Worm (Caenorhabditis elegans) whole organism, late embryonic: ENCODE results near the gene atgl-1.

ENCODE experiments used
- C08G9.2 ChIP-seq: sonication (generic microtip); optimal IDR thresholded peaks from 2 replicates; lab custom pipeline; 2016; ENCODE audit warnings: mild to moderate bottlenecking, missing genetic modification characterization, moderate library complexity, missing compliant biosample characterization
- F13H6.1 ChIP-seq: sonication (generic microtip); optimal IDR thresholded peaks from 2 replicates; lab custom pipeline; 2016; ENCODE audit warnings: missing genetic modification characterization, missing compliant biosample characterization
- K02D7.2 ChIP-seq: sonication (generic microtip); optimal IDR thresholded peaks from 2 replicates; lab custom pipeline; 2017; ENCODE audit warnings: mild to moderate bottlenecking, missing genetic modification characterization, missing compliant biosample characterization
- K09A11.1 ChIP-seq: sonication (generic microtip); optimal IDR thresholded peaks from 2 replicates; lab custom pipeline; 2017; ENCODE audit warnings: antibody characterized with exemption, mild to moderate bottlenecking, missing genetic modification characterization, missing compliant biosample characterization; ENCODE audit not compliant: insufficient read depth
- T23F11.4 ChIP-seq: fragments of 200-800 bp; sonication (Bioruptor generic); optimal IDR thresholded peaks from 2 replicates; lab custom pipeline; 2018; ENCODE audit warnings: mild to moderate bottlenecking, missing genetic modification characterization, missing compliant biosample characterization
- Y22D7AL.16 ChIP-seq: sonication (generic microtip); optimal IDR thresholded peaks from 2 replicates; lab custom pipeline; 2016; ENCODE audit warnings: missing genetic modification characterization, missing compliant biosample characterization
- ahr-1 ChIP-seq: sonication (generic microtip); optimal IDR thresholded peaks from 2 replicates; lab custom pipeline; 2016; ENCODE audit warnings: missing genetic modification characterization, missing compliant biosample characterization
- ama-1 ChIP-seq: fragments of 150-350 bp; optimal IDR thresholded peaks from 2 replicates; lab custom pipeline; 2014
- ceh-14 ChIP-seq: sonication (generic microtip); optimal IDR thresholded peaks from 2 replicates; lab custom pipeline; 2016; ENCODE audit warnings: missing genotype, missing genetic modification characterization, missing compliant biosample characterization
- ceh-18 ChIP-seq: sonication (generic microtip); optimal IDR thresholded peaks from 2 replicates; lab custom pipeline; 2016; ENCODE audit warnings: missing genetic modification characterization, missing compliant biosample characterization
- ceh-2 ChIP-seq: sonication (generic microtip); optimal IDR thresholded peaks from 2 replicates; lab custom pipeline; 2016; ENCODE audit warnings: missing genotype, missing genetic modification characterization, missing compliant biosample characterization
- ceh-30 ChIP-seq: fragments of 150-350 bp; optimal IDR thresholded peaks from 2 replicates; lab custom pipeline; 2014; ENCODE audit warnings: missing biosample characterization, missing genetic modification characterization
- ceh-6 ChIP-seq: fragments of 200-800 bp; sonication (Bioruptor generic); optimal IDR thresholded peaks from 2 replicates; lab custom pipeline; 2018; ENCODE audit warnings: mild to moderate bottlenecking, missing genetic modification characterization, missing compliant biosample characterization
- che-1 ChIP-seq: sonication (generic microtip); optimal IDR thresholded peaks from 2 replicates; lab custom pipeline; 2016; ENCODE audit warnings: mild to moderate bottlenecking, missing genetic modification characterization, missing compliant biosample characterization
- dmd-4 ChIP-seq: sonication (generic microtip); optimal IDR thresholded peaks from 2 replicates; lab custom pipeline; 2016; ENCODE audit warnings: borderline replicate concordance, missing genetic modification characterization, missing compliant biosample characterization
- dve-1 ChIP-seq: sonication (generic microtip); optimal IDR thresholded peaks from 2 replicates; lab custom pipeline; 2017; ENCODE audit warnings: antibody characterized with exemption, mild to moderate bottlenecking, missing genetic modification characterization, missing compliant biosample characterization
- elt-2 ChIP-seq: sonication (generic microtip); optimal IDR thresholded peaks from 2 replicates; lab custom pipeline; 2016; ENCODE audit warnings: missing genetic modification reagents, missing genetic modification characterization, missing compliant biosample characterization
- ets-4 ChIP-seq: sonication (generic microtip); optimal IDR thresholded peaks from 2 replicates; lab custom pipeline; 2016; ENCODE audit warnings: missing genetic modification characterization, missing compliant biosample characterization
- eyg-1 ChIP-seq: sonication (generic microtip); optimal IDR thresholded peaks from 2 replicates; lab custom pipeline; 2016; ENCODE audit warnings: missing genotype, missing genetic modification characterization, missing compliant biosample characterization
- fkh-10 ChIP-seq: fragments of 150-350 bp; optimal IDR thresholded peaks from 2 replicates; lab custom pipeline; 2014; ENCODE audit warnings: missing biosample characterization, missing genetic modification reagents, missing genetic modification characterization
- hlh-13 ChIP-seq: fragments of 200-800 bp; sonication (Bioruptor generic); optimal IDR thresholded peaks from 2 replicates; lab custom pipeline; 2018; ENCODE audit warnings: mild to moderate bottlenecking, missing genetic modification characterization, missing compliant biosample characterization
- hlh-30 ChIP-seq: sonication (generic microtip); optimal IDR thresholded peaks from 2 replicates; lab custom pipeline; 2017; ENCODE audit warnings: antibody characterized with exemption, missing genetic modification characterization, missing compliant biosample characterization; ENCODE audit not compliant: insufficient read depth
- hlh-6 ChIP-seq: sonication (generic microtip); optimal IDR thresholded peaks from 2 replicates; lab custom pipeline; 2016; ENCODE audit warnings: missing genotype, missing genetic modification characterization, missing compliant biosample characterization
- hlh-8 ChIP-seq: sonication (generic microtip); optimal IDR thresholded peaks from 2 replicates; lab custom pipeline; 2016; ENCODE audit warnings: missing genotype, missing genetic modification characterization, missing compliant biosample characterization
- nfya-1 ChIP-seq: sonication (generic microtip); optimal IDR thresholded peaks from 2 replicates; lab custom pipeline; 2017; ENCODE audit warnings: missing genetic modification characterization, mild to moderate bottlenecking, missing compliant biosample characterization, antibody characterized with exemption, moderate library complexity
- nhr-11 ChIP-seq: fragments of 150-350 bp; optimal IDR thresholded peaks from 2 replicates; lab custom pipeline; 2014; ENCODE audit warnings: missing biosample characterization, missing genetic modification characterization
- nhr-232 ChIP-seq: sonication (generic microtip); optimal IDR thresholded peaks from 2 replicates; lab custom pipeline; 2016; ENCODE audit warnings: missing genetic modification characterization, missing compliant biosample characterization
- npax-4 ChIP-seq: sonication (generic microtip); optimal IDR thresholded peaks from 2 replicates; lab custom pipeline; 2016; ENCODE audit warnings: missing genetic modification characterization, missing compliant biosample characterization
- pag-3 ChIP-seq: sonication (generic microtip); optimal IDR thresholded peaks from 2 replicates; lab custom pipeline; 2016; ENCODE audit warnings: missing compliant biosample characterization, missing genetic modification characterization, borderline replicate concordance
- pat-9 ChIP-seq: fragments of 200-800 bp; sonication (Bioruptor generic); optimal IDR thresholded peaks from 2 replicates; lab custom pipeline; 2018; ENCODE audit warnings: mild to moderate bottlenecking, missing genetic modification characterization, moderate library complexity, missing compliant biosample characterization
- pha-4 ChIP-seq: fragments of 150-350 bp; optimal IDR thresholded peaks from 2 replicates; lab custom pipeline; 2018; ENCODE audit warnings: missing biosample characterization, missing genetic modification reagents, missing genetic modification characterization
- pqm-1 ChIP-seq: sonication (generic microtip); optimal IDR thresholded peaks from 2 replicates; lab custom pipeline; 2016; ENCODE audit warnings: missing genetic modification characterization, missing compliant biosample characterization
- pros-1 ChIP-seq: fragments of 150-350 bp; optimal IDR thresholded peaks from 2 replicates; lab custom pipeline; 2014; ENCODE audit warnings: missing biosample characterization, missing genetic modification reagents, missing genetic modification characterization
- ref-2 ChIP-seq: sonication (generic microtip); optimal IDR thresholded peaks from 2 replicates; lab custom pipeline; 2016; ENCODE audit warnings: missing genetic modification characterization, missing compliant biosample characterization
- rnt-1 ChIP-seq: sonication (generic microtip); optimal IDR thresholded peaks from 2 replicates; lab custom pipeline; 2016; ENCODE audit warnings: missing genetic modification characterization, missing compliant biosample characterization
- sdc-2 ChIP-seq: sonication (generic microtip); optimal IDR thresholded peaks from 2 replicates; lab custom pipeline; 2016; ENCODE audit warnings: missing genotype, missing genetic modification characterization, missing compliant biosample characterization
- sox-2 ChIP-seq: fragments of 200-800 bp; sonication (Bioruptor generic); IDR thresholded peaks from 2 replicates; pipeline ENCODE4 v1.3.6; 2022; ENCODE audit warnings: missing genetic modification reagents, missing genetic modification characterization, missing compliant biosample characterization
- syd-9 ChIP-seq: sonication (generic microtip); optimal IDR thresholded peaks from 2 replicates; lab custom pipeline; 2016; ENCODE audit warnings: mild to moderate bottlenecking, missing genetic modification characterization, moderate library complexity, missing compliant biosample characterization
- tbx-7 ChIP-seq: sonication (generic microtip); optimal IDR thresholded peaks from 2 replicates; lab custom pipeline; 2016; ENCODE audit warnings: missing genotype, missing genetic modification characterization, missing compliant biosample characterization
- ttx-3 ChIP-seq: sonication (generic microtip); optimal IDR thresholded peaks from 2 replicates; lab custom pipeline; 2016; ENCODE audit warnings: missing genetic modification reagents, missing genetic modification characterization, missing compliant biosample characterization
- unc-3 ChIP-seq, 2 experiments: fragments of 200-800 bp in 1 of 2; sonication (Bioruptor generic) in 1 of 2; sonication (generic microtip) in 1 of 2; conservative IDR thresholded peaks in 1 of 2; optimal IDR thresholded peaks in 1 of 2; 2 replicates each; pipeline versions ENCODE4 v1.3.6 to Lab custom; 2016 to 2022; ENCODE audit warnings: missing compliant biosample characterization in 2 of 2, missing genetic modification characterization in 2 of 2, missing genetic modification reagents in 1 of 2
- unc-55 ChIP-seq: sonication (generic microtip); optimal IDR thresholded peaks from 2 replicates; lab custom pipeline; 2017; ENCODE audit warnings: missing biosample characterization, missing genetic modification reagents, missing genetic modification characterization
- zip-5 ChIP-seq: sonication (generic microtip); optimal IDR thresholded peaks from 2 replicates; lab custom pipeline; 2016; ENCODE audit warnings: missing genetic modification characterization, missing compliant biosample characterization

The atgl-1 gene

DNA sequence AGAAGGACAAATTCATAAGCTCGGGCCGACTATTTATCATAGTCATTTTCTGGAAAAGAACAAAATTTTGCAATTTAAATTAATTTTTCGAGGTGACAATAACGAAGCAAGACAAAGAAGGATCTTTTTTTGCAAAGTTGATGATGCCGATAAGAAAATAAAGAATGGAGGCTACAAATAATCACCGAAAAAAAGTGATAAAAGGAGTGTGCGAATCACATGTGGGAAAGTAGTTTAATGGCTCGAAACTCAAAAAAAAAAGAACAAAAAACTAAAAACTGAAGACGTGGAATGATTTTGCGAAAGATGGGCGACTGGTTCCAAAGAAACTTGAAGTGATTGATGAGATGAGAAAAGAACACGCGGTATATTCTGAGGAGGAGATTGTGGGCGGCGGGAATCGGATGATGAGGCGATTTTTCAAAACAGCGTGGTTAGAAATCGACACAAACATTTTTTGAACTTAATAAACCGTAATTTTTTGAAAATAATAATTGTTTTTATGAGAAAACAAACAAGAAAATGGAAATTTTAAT, at the start of gene atgl-1:
TSS of gene atgl-1 (minus strand) at position 51 of the 536 bp plus-strand sequence.
- no peak for TF ChIP-seq ahr-1 (tag; lab: Kevin White, UChicago)
- no peak for TF ChIP-seq dmd-4 (tag; lab: Kevin White, UChicago)
- TF ChIP-seq ceh-2 (tag; lab: Kevin White, UChicago), result no peak
- TF ChIP-seq ttx-3 (tag; lab: Kevin White, UChicago), result no peak
- TF ChIP-seq pag-3 (tag; lab: Kevin White, UChicago), result no peak
- TF ChIP-seq ceh-6 (GFP tag; lab: Kevin White, UChicago), result no peak
- no peak for TF ChIP-seq ref-2 (tag; lab: Kevin White, UChicago)

DNA sequence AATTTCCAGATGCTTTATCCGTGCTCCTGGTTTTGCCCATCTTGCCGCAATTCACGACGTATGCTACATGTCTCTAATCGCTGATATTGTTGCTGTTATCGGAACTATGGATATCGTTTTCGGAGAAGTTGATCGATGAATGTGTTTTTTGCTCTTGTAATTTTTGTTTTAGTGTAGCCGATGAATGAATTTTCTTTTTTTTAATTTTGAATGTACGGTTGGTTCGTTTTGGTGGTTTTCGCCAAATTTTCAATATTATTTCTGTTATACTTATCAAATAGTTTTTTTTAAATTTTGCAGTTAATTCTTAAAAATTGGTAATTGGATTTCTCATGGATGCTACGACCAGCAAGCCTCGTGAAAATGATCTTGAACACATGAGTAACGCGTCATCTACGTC, 47.7 kb upstream of the atgl-1 start, which contains the start of gene T26A5.2:
TSS of gene T26A5.2 (plus strand) at position 301 of the 400 bp plus-strand sequence.
- TF ChIP-seq pha-4 (no peak), hlh-30 (tag; lab: Kevin White, UChicago) (no peak)

DNA sequence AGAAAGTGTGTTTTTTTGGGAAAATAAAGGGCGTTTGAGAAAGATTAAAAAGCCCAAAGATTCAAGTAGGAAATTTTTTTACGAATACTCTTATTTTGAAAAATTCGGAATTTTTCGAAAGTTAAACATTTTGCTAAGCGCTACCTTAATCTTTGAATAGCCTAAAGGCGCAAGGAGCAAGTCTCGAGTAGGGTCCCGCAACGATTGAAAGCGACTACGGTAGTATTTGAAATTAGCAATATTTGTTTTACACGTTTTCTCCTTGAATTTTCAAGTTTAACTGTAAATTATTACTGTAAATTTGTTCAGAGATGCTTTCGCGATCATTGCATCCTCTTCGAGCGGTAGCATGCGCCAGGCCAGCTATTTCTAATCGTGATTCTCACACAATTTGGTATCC, 45.7 kb upstream of the atgl-1 start, which contains the start of gene nduf-2.2:
TSS of gene nduf-2.2 (plus strand) at position 310 of the 400 bp plus-strand sequence.
- TF ChIP-seq pros-1 (tag; lab: Kevin White, UChicago) (no peak), ceh-18 (tag; lab: Kevin White, UChicago) (no peak), npax-4 (tag; lab: Kevin White, UChicago) (no peak), ttx-3 (tag; lab: Kevin White, UChicago) (no peak), ceh-14 (tag; lab: Kevin White, UChicago) (no peak), K02D7.2 (tag; lab: Kevin White, UChicago) (no peak), pqm-1 (tag; lab: Kevin White, UChicago) (no peak), ama-1 (lab: Kevin White, UChicago) (no peak), dmd-4 (tag; lab: Kevin White, UChicago) (no peak), K09A11.1 (tag; lab: Kevin White, UChicago) (no peak), fkh-10 (GFP tag; lab: Kevin White, UChicago) (no peak), F13H6.1 (tag; lab: Kevin White, UChicago) (no peak), C08G9.2 (no peak), unc-3 (GFP tag; conservative IDR thresholded peaks at IDR 0.05; lab: Robert Waterston, UW) (no peak), unc-3 (tag; optimal IDR thresholded peaks at IDR 0.05; lab: Kevin White, UChicago) (no peak), ceh-30 (no peak), hlh-6 (tag; lab: Kevin White, UChicago) (no peak), nhr-232 (tag; lab: Kevin White, UChicago) (no peak), tbx-7 (no peak), T23F11.4 (no peak)
- TF ChIP-seq, all 69 proteins: peak for 0

DNA sequence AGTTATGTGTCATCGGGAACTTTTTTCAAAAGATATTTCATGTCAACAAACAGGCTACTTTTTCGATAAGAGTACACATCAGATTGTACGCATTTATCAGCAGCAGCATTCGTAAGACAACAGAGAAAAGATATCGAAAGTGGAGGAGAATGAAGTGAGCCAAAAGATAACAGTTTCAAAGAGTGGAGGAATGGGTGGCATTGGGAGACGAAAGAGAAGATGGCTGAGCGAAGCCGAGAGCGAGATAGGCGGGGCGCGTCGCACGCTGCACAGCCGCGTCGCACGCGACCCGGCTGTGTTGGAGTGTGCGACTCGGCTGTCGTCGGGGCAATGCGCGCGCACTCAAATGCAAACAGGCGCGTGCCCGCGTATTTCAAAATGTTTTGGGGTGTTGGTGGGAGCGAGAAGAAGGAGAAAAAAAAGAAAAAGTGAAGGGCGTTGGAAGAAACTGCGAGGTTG, 44.9 kb upstream of the atgl-1 start:
- TF ChIP-seq rnt-1 (tag; lab: Kevin White, UChicago), result peak; percentile 31
- peak; percentile 28 for TF ChIP-seq ref-2 (tag; lab: Kevin White, UChicago)
- peak; percentile 18 for TF ChIP-seq C08G9.2
- TF ChIP-seq hlh-8 (tag; lab: Kevin White, UChicago), result peak; percentile 15
- TF ChIP-seq Y22D7AL.16 (tag; lab: Kevin White, UChicago), result peak; percentile 34
- TF ChIP-seq eyg-1 (tag; lab: Kevin White, UChicago), result peak; percentile 32
- no peak for TF ChIP-seq hlh-13 (GFP tag; lab: Kevin White, UChicago)
- TF ChIP-seq sox-2 (GFP tag; lab: Robert Waterston, UW), result no peak
- TF ChIP-seq F13H6.1 (tag; lab: Kevin White, UChicago), result peak; percentile 5
- TF ChIP-seq pat-9 (tag; lab: Kevin White, UChicago), result peak; percentile 15
- peak; percentile 98 for TF ChIP-seq elt-2 (tag; lab: Kevin White, UChicago)
- peak; percentile 78 for TF ChIP-seq ets-4 (tag; lab: Kevin White, UChicago)
- TF ChIP-seq nfya-1 (tag; lab: Kevin White, UChicago), result peak; percentile 90
- TF ChIP-seq sdc-2 (tag; lab: Kevin White, UChicago), result peak; percentile 5
- peak; percentile 71 for TF ChIP-seq pros-1 (tag; lab: Kevin White, UChicago)
- TF ChIP-seq zip-5 (tag; lab: Kevin White, UChicago), result no peak
- no peak for TF ChIP-seq syd-9
- peak; percentile 28 for TF ChIP-seq unc-55 (GFP tag; lab: Kevin White, UChicago)
- TF ChIP-seq nhr-11 (tag; lab: Kevin White, UChicago), result no peak
- TF ChIP-seq ceh-2 (tag; lab: Kevin White, UChicago), result peak; percentile 47
- peak; percentile 24 for TF ChIP-seq ceh-14 (tag; lab: Kevin White, UChicago)
- TF ChIP-seq dve-1 (tag; lab: Kevin White, UChicago), result peak; percentile 14
- TF ChIP-seq npax-4 (tag; lab: Kevin White, UChicago), result no peak
- TF ChIP-seq ceh-18 (tag; lab: Kevin White, UChicago), result peak; percentile 83
- TF ChIP-seq unc-3 (GFP tag; conservative IDR thresholded peaks at IDR 0.05; lab: Robert Waterston, UW), result peak; percentile 41; the same call in 1 of the 2 replicates
- no peak for TF ChIP-seq unc-3 (tag; optimal IDR thresholded peaks at IDR 0.05; lab: Kevin White, UChicago)
- peak; percentile 68 for TF ChIP-seq hlh-30 (tag; lab: Kevin White, UChicago)
- TF ChIP-seq che-1 (tag; lab: Kevin White, UChicago), result no peak
